Worm (Caenorhabditis elegans) whole organism, L3 larva: Measurements from ENCODE around the gene prx-14.

Source experiments
- ceh-28 ChIP-seq: fragments of 150-350 bp; optimal IDR thresholded peaks from 2 replicates; lab custom pipeline; 2014; ENCODE audit warnings: missing biosample characterization, missing genetic modification reagents, missing genetic modification characterization
- fkh-10 ChIP-seq: sonication (generic microtip); optimal IDR thresholded peaks from 2 replicates; lab custom pipeline; 2017; ENCODE audit warnings: missing biosample characterization, missing genetic modification reagents, missing genetic modification characterization

Gene prx-14

ce11 chrIV:11231376-11231775 is 48.4 kb downstream of the prx-14 start:
- TF ChIP-seq ceh-28 (tag; lab: Kevin White, UChicago) (no peak), fkh-10 (GFP tag; lab: Kevin White, UChicago) (no peak)
